Worm (Caenorhabditis elegans) whole organism, L2 larva: ENCODE results near the gene ajm-1.

Source experiments
- C34F6.9 ChIP-seq: fragments of 150-350 bp; optimal IDR thresholded peaks from 2 replicates; lab custom pipeline; 2014; ENCODE audit warnings: missing biosample characterization, missing genetic modification characterization
- F13H6.1 ChIP-seq: sonication (generic microtip); optimal IDR thresholded peaks from 2 replicates; lab custom pipeline; 2016; ENCODE audit warnings: missing genetic modification characterization, missing compliant biosample characterization
- R02D3.7 ChIP-seq: fragments of 150-350 bp; optimal IDR thresholded peaks from 2 replicates; lab custom pipeline; 2014; ENCODE audit warnings: missing biosample characterization, missing genetic modification characterization
- Y55F3AM.14 ChIP-seq: fragments of 200-800 bp; sonication (Bioruptor generic); optimal IDR thresholded peaks from 2 replicates; lab custom pipeline; 2018; ENCODE audit warnings: mild to moderate bottlenecking, missing genetic modification characterization, missing compliant biosample characterization
- ZK546.5 ChIP-seq: sonication (generic microtip); optimal IDR thresholded peaks from 2 replicates; lab custom pipeline; 2017; ENCODE audit warnings: missing biosample characterization, missing genetic modification characterization
- alr-1 ChIP-seq: fragments of 150-350 bp; optimal IDR thresholded peaks from 2 replicates; lab custom pipeline; 2014; ENCODE audit warnings: missing biosample characterization, missing genetic modification characterization
- aly-2 ChIP-seq: fragments of 150-350 bp; optimal IDR thresholded peaks from 2 replicates; lab custom pipeline; 2014; ENCODE audit warnings: missing biosample characterization, missing genetic modification characterization
- ama-1 ChIP-seq: fragments of 150-350 bp; optimal IDR thresholded peaks from 2 replicates; lab custom pipeline; 2018; ENCODE audit warnings: inconsistent platforms
- blmp-1 ChIP-seq: sonication (generic microtip); optimal IDR thresholded peaks from 2 replicates; lab custom pipeline; 2017; ENCODE audit warnings: missing genetic modification characterization, mild to moderate bottlenecking, missing compliant biosample characterization, antibody characterized with exemption, moderate library complexity; ENCODE audit not compliant: insufficient read depth
- ceh-16 ChIP-seq: fragments of 150-350 bp; optimal IDR thresholded peaks from 2 replicates; lab custom pipeline; 2014; ENCODE audit warnings: missing biosample characterization, missing genetic modification characterization
- ceh-82 ChIP-seq: fragments of 150-350 bp; optimal IDR thresholded peaks from 2 replicates; lab custom pipeline; 2014; ENCODE audit warnings: missing biosample characterization, missing genetic modification characterization
- dmd-4 ChIP-seq: sonication (generic microtip); optimal IDR thresholded peaks from 2 replicates; lab custom pipeline; 2017; ENCODE audit warnings: missing biosample characterization, missing genetic modification characterization
- egl-27 ChIP-seq: sonication (generic microtip); optimal IDR thresholded peaks from 3 replicates; lab custom pipeline; 2017; ENCODE audit warnings: missing biosample characterization, missing genetic modification reagents, missing genetic modification characterization
- elt-1 ChIP-seq: fragments of 150-350 bp; optimal IDR thresholded peaks from 2 replicates; lab custom pipeline; 2014; ENCODE audit warnings: missing biosample characterization, missing genetic modification characterization
- elt-3 ChIP-seq: sonication (generic microtip); optimal IDR thresholded peaks from 2 replicates; lab custom pipeline; 2017; ENCODE audit warnings: missing biosample characterization, missing genetic modification characterization
- fos-1 ChIP-seq: fragments of 150-350 bp; optimal IDR thresholded peaks from 2 replicates; lab custom pipeline; 2014; ENCODE audit warnings: missing biosample characterization, missing genetic modification characterization
- gmeb-1 ChIP-seq: fragments of 150-350 bp; optimal IDR thresholded peaks from 2 replicates; lab custom pipeline; 2014; ENCODE audit warnings: missing biosample characterization, missing genetic modification characterization
- lin-11 ChIP-seq: fragments of 150-350 bp; sonication (generic microtip); optimal IDR thresholded peaks from 2 replicates; lab custom pipeline; 2014; ENCODE audit warnings: missing biosample characterization, missing genetic modification characterization, inconsistent platforms, mixed read lengths
- lin-13 ChIP-seq: fragments of 150-350 bp; optimal IDR thresholded peaks from 2 replicates; lab custom pipeline; 2014; ENCODE audit warnings: missing biosample characterization, missing genetic modification reagents, missing genetic modification characterization
- lin-39 ChIP-seq: fragments of 150-350 bp; optimal IDR thresholded peaks from 2 replicates; lab custom pipeline; 2014; ENCODE audit warnings: missing biosample characterization, missing genetic modification reagents, missing genetic modification characterization
- lsy-2 ChIP-seq, 2 experiments: fragments of 150-350 bp in 1 of 2; sonication (generic microtip) in 1 of 2; optimal IDR thresholded peaks; 2 replicates each; lab custom pipeline; 2014 to 2017; ENCODE audit warnings: missing biosample characterization in 2 of 2, missing genetic modification characterization in 2 of 2
- mab-5 ChIP-seq: fragments of 150-350 bp; optimal IDR thresholded peaks from 2 replicates; lab custom pipeline; 2014; ENCODE audit warnings: missing biosample characterization, missing genetic modification characterization
- mbf-1 ChIP-seq: sonication (generic microtip); optimal IDR thresholded peaks from 2 replicates; lab custom pipeline; 2017; ENCODE audit warnings: missing biosample characterization, missing genetic modification characterization
- nhr-10 ChIP-seq: sonication (generic microtip); optimal IDR thresholded peaks from 2 replicates; lab custom pipeline; 2017; ENCODE audit warnings: missing biosample characterization, missing genetic modification characterization
- nhr-11 ChIP-seq: fragments of 150-350 bp; optimal IDR thresholded peaks from 2 replicates; lab custom pipeline; 2014; ENCODE audit warnings: missing biosample characterization, missing genetic modification characterization
- nhr-12 ChIP-seq: fragments of 150-350 bp; optimal IDR thresholded peaks from 2 replicates; lab custom pipeline; 2014; ENCODE audit warnings: missing biosample characterization, missing genetic modification characterization
- nhr-129 ChIP-seq: fragments of 150-350 bp; optimal IDR thresholded peaks from 2 replicates; lab custom pipeline; 2014; ENCODE audit warnings: missing biosample characterization, missing genetic modification characterization
- nhr-21 ChIP-seq: fragments of 150-350 bp; optimal IDR thresholded peaks from 2 replicates; lab custom pipeline; 2014; ENCODE audit warnings: missing biosample characterization, missing genetic modification characterization
- nhr-25 ChIP-seq: fragments of 150-350 bp; sonication (generic microtip); optimal IDR thresholded peaks from 3 replicates; lab custom pipeline; 2014; ENCODE audit warnings: missing biosample characterization, missing genetic modification characterization
- nhr-6 ChIP-seq: fragments of 150-350 bp; optimal IDR thresholded peaks from 2 replicates; lab custom pipeline; 2014; ENCODE audit warnings: missing biosample characterization, missing genetic modification characterization
- nhr-77 ChIP-seq: fragments of 150-350 bp; optimal IDR thresholded peaks from 2 replicates; lab custom pipeline; 2014; ENCODE audit warnings: missing biosample characterization, missing genetic modification characterization
- peb-1 ChIP-seq: fragments of 150-350 bp; optimal IDR thresholded peaks from 2 replicates; lab custom pipeline; 2014; ENCODE audit warnings: missing biosample characterization, missing genetic modification characterization
- sem-4 ChIP-seq: fragments of 150-350 bp; optimal IDR thresholded peaks from 2 replicates; lab custom pipeline; 2014; ENCODE audit warnings: missing biosample characterization, missing genetic modification reagents, missing genetic modification characterization
- skn-1 ChIP-seq: sonication (generic microtip); optimal IDR thresholded peaks from 2 replicates; lab custom pipeline; 2017; ENCODE audit warnings: missing biosample characterization, missing genetic modification characterization
- sma-3 ChIP-seq: sonication (generic microtip); optimal IDR thresholded peaks from 2 replicates; lab custom pipeline; 2016; ENCODE audit warnings: missing genetic modification reagents, missing genetic modification characterization, missing compliant biosample characterization
- sma-9 ChIP-seq, 2 experiments: fragments of 150-350 bp in 1 of 2; sonication (generic microtip) in 1 of 2; optimal IDR thresholded peaks; 2 replicates each; lab custom pipeline; 2014 to 2016; ENCODE audit warnings: missing genetic modification characterization in 2 of 2, mild to moderate bottlenecking in 1 of 2, missing biosample characterization in 1 of 2, missing compliant biosample characterization in 1 of 2, missing genetic modification reagents in 1 of 2, moderate library complexity in 1 of 2
- snpc-4 ChIP-seq: fragments of 150-350 bp; optimal IDR thresholded peaks from 2 replicates; lab custom pipeline; 2014; ENCODE audit warnings: missing biosample characterization, missing genetic modification characterization
- unc-39 ChIP-seq: fragments of 150-350 bp; optimal IDR thresholded peaks from 2 replicates; lab custom pipeline; 2014; ENCODE audit warnings: missing biosample characterization, missing genetic modification characterization
- unc-55 ChIP-seq: fragments of 150-350 bp; sonication (generic microtip); optimal IDR thresholded peaks from 3 replicates; lab custom pipeline; 2014; ENCODE audit warnings: missing biosample characterization, missing genetic modification reagents, missing genetic modification characterization
- unc-62 ChIP-seq: fragments of 150-350 bp; optimal IDR thresholded peaks from 2 replicates; lab custom pipeline; 2014; ENCODE audit warnings: missing biosample characterization, missing genetic modification reagents, missing genetic modification characterization
- ztf-1 ChIP-seq: fragments of 200-800 bp; sonication (Bioruptor generic); conservative IDR thresholded peaks from 2 replicates; pipeline ENCODE4 v1.3.6; 2022; ENCODE audit warnings: missing genetic modification characterization, missing compliant biosample characterization
- ztf-11 ChIP-seq: sonication (generic microtip); optimal IDR thresholded peaks from 2 replicates; lab custom pipeline; 2017; ENCODE audit warnings: missing biosample characterization, missing genetic modification characterization
- ztf-4 ChIP-seq: fragments of 150-350 bp; optimal IDR thresholded peaks from 2 replicates; lab custom pipeline; 2014; ENCODE audit warnings: missing biosample characterization, missing genetic modification characterization

Gene ajm-1

ce11 chrX:9076886-9077285, 5.9 kb upstream of the ajm-1 start, which contains the start of gene F47E1.1:
Gene F47E1.1, plus strand, starts transcription at chrX:9077186.
- no peak for TF ChIP-seq nhr-11
- no peak for TF ChIP-seq sma-9 (GFP tag; optimal IDR thresholded peaks at IDR 0.05; lab: Kevin White, UChicago)
- TF ChIP-seq sma-9 (tag; optimal IDR thresholded peaks at IDR 0.05; lab: Kevin White, UChicago): no peak
- TF ChIP-seq ceh-82 (tag; lab: Kevin White, UChicago): no peak
- TF ChIP-seq ZK546.5 (tag; lab: Kevin White, UChicago): no peak
- no peak for TF ChIP-seq nhr-12
- no peak for TF ChIP-seq lin-11 (tag; lab: Kevin White, UChicago)
- TF ChIP-seq nhr-6 (tag; lab: Kevin White, UChicago): no peak
- no peak for TF ChIP-seq ztf-4 (tag; lab: Kevin White, UChicago)
- no peak for TF ChIP-seq snpc-4 (tag; lab: Kevin White, UChicago)
- no peak for TF ChIP-seq fos-1 (tag; lab: Kevin White, UChicago)
- no peak for TF ChIP-seq ceh-16 (tag; lab: Kevin White, UChicago)
- no peak for TF ChIP-seq elt-3 (tag; lab: Kevin White, UChicago)

- TF ChIP-seq peb-1 (tag; lab: Kevin White, UChicago) (no peak), unc-39 (no peak), mbf-1 (tag; lab: Kevin White, UChicago) (no peak), lin-13 (GFP tag; lab: Kevin White, UChicago) (peak; percentile 28), snpc-4 (tag; lab: Kevin White, UChicago) (no peak), F13H6.1 (tag; lab: Kevin White, UChicago) (peak; percentile 9), R02D3.7 (tag; lab: Kevin White, UChicago) (no peak), gmeb-1 (no peak), sma-9 (GFP tag; optimal IDR thresholded peaks at IDR 0.05; lab: Kevin White, UChicago) (peak; percentile 26), sma-9 (tag; optimal IDR thresholded peaks at IDR 0.05; lab: Kevin White, UChicago) (no peak), lin-39 (tag; lab: Kevin White, UChicago) (no peak), C34F6.9 (tag; lab: Kevin White, UChicago) (peak; percentile 8), unc-62 (GFP tag; lab: Kevin White, UChicago) (no peak), sma-3 (GFP tag; lab: Kevin White, UChicago) (peak; percentile 2), nhr-21 (tag; lab: Kevin White, UChicago) (peak; percentile 26), nhr-6 (tag; lab: Kevin White, UChicago) (no peak), ztf-11 (tag; lab: Kevin White, UChicago) (no peak), lsy-2 (tag; optimal IDR thresholded peaks at IDR 0.05; lab: Kevin White, UChicago) (peak in 1 of 2 experiments; percentile 23), ztf-1 (no peak), fos-1 (tag; lab: Kevin White, UChicago) (peak; percentile 23), ama-1 (no peak), lin-11 (tag; lab: Kevin White, UChicago) (peak; percentile 11)
Measured at ce11 chrX:9078149-9078548, 4.6 kb upstream of the ajm-1 start.

- no peak for TF ChIP-seq nhr-129 (tag; lab: Kevin White, UChicago)
- TF ChIP-seq fos-1 (tag; lab: Kevin White, UChicago): peak; percentile 40
Measured at ce11 chrX:9081212-9081611, 1.5 kb upstream of the ajm-1 start.

- TF ChIP-seq nhr-77 (tag; lab: Kevin White, UChicago): no peak
- no peak for TF ChIP-seq blmp-1 (tag; lab: Kevin White, UChicago)
- TF ChIP-seq lin-13 (GFP tag; lab: Kevin White, UChicago): no peak
- TF ChIP-seq dmd-4: no peak
- TF ChIP-seq ceh-16 (tag; lab: Kevin White, UChicago): peak; percentile 89
- TF ChIP-seq ama-1: no peak
- no peak for TF ChIP-seq gmeb-1
- no peak for TF ChIP-seq unc-55 (GFP tag; lab: Kevin White, UChicago)
- TF ChIP-seq ztf-4 (tag; lab: Kevin White, UChicago): no peak
- TF ChIP-seq lin-11 (tag; lab: Kevin White, UChicago): no peak
- TF ChIP-seq nhr-11: no peak
- no peak for TF ChIP-seq ceh-82 (tag; lab: Kevin White, UChicago)
- TF ChIP-seq alr-1 (tag; lab: Kevin White, UChicago): no peak
- TF ChIP-seq unc-62 (GFP tag; lab: Kevin White, UChicago): no peak
- TF ChIP-seq nhr-6 (tag; lab: Kevin White, UChicago): peak; percentile 46
- no peak for TF ChIP-seq sem-4
- TF ChIP-seq nhr-25 (tag; lab: Kevin White, UChicago): peak; percentile 65
- no peak for TF ChIP-seq unc-39
- TF ChIP-seq C34F6.9 (tag; lab: Kevin White, UChicago): no peak
- TF ChIP-seq aly-2: no peak
- TF ChIP-seq nhr-21 (tag; lab: Kevin White, UChicago): no peak
- no peak for TF ChIP-seq nhr-12
- no peak for TF ChIP-seq skn-1
- TF ChIP-seq lsy-2 (tag; optimal IDR thresholded peaks at IDR 0.05; lab: Kevin White, UChicago): no peak
- TF ChIP-seq mab-5: no peak
- no peak for TF ChIP-seq nhr-129 (tag; lab: Kevin White, UChicago)
- no peak for TF ChIP-seq ztf-1
- TF ChIP-seq nhr-10 (tag; lab: Kevin White, UChicago): no peak
- peak; percentile 34 for TF ChIP-seq sma-9 (GFP tag; optimal IDR thresholded peaks at IDR 0.05; lab: Kevin White, UChicago)
- TF ChIP-seq sma-9 (tag; optimal IDR thresholded peaks at IDR 0.05; lab: Kevin White, UChicago): no peak
- no peak for TF ChIP-seq R02D3.7 (tag; lab: Kevin White, UChicago)
- TF ChIP-seq snpc-4 (tag; lab: Kevin White, UChicago): no peak
- no peak for TF ChIP-seq elt-1
- no peak for TF ChIP-seq Y55F3AM.14
- TF ChIP-seq egl-27 (tag; lab: Kevin White, UChicago): peak; percentile 39
- peak; percentile 15 for TF ChIP-seq fos-1 (tag; lab: Kevin White, UChicago)
- no peak for TF ChIP-seq peb-1 (tag; lab: Kevin White, UChicago)
- peak; percentile 71 for TF ChIP-seq sma-3 (GFP tag; lab: Kevin White, UChicago)
Measured at ce11 chrX:9085864-9086263, 3.1 kb downstream of the ajm-1 start.
